Fruit fly (Drosophila melanogaster) whole organism, prepupa: ENCODE measurements around the gene ppk7.

ENCODE experiments used
- CG10669 ChIP-seq: fragments of 200-800 bp; sonication (Bioruptor generic); optimal IDR thresholded peaks from 3 replicates; lab custom pipeline; 2018; ENCODE audit warnings: missing biosample characterization, mild to moderate bottlenecking, missing genetic modification characterization, moderate library complexity
- CG11294 ChIP-seq: fragments of 200-800 bp; sonication (Bioruptor generic); IDR thresholded peaks from 2 replicates; pipeline ENCODE4 v1.3.6; 2022; ENCODE audit warnings: missing biosample characterization, missing genetic modification characterization
- CG31627 ChIP-seq: fragments of 200-800 bp; sonication (Bioruptor generic); optimal IDR thresholded peaks from 3 replicates; lab custom pipeline; 2016; ENCODE audit warnings: missing biosample characterization, missing genetic modification characterization
- Gug ChIP-seq: fragments of 200-800 bp; sonication (Bioruptor generic); IDR thresholded peaks from 2 replicates; pipeline ENCODE4 v1.3.6; 2022; ENCODE audit warnings: missing biosample characterization, missing genetic modification characterization
- Hr38 ChIP-seq: sonication (Bioruptor generic); optimal IDR thresholded peaks from 2 replicates; lab custom pipeline; 2016; ENCODE audit warnings: missing biosample characterization, missing genetic modification characterization
- Lpt ChIP-seq: fragments of 200-800 bp; sonication (Bioruptor generic); optimal IDR thresholded peaks from 3 replicates; lab custom pipeline; 2016; ENCODE audit warnings: missing biosample characterization, missing genetic modification characterization
- spab ChIP-seq: fragments of 200-800 bp; sonication (Bioruptor generic); optimal IDR thresholded peaks from 2 replicates; lab custom pipeline; 2017; ENCODE audit warnings: missing biosample characterization, mild to moderate bottlenecking, missing genetic modification characterization, missing genetic modification reagents

dm6 chr2L:6385409-6385808 is 31.3 kb upstream of the ppk7 start, which contains the start of gene Nepl6:
- TF ChIP-seq CG11294 (GFP tag; lab: Robert Waterston, UW) (no peak), CG10669 (GFP tag; lab: Kevin White, UChicago) (no peak), CG31627 (GFP tag; lab: Kevin White, UChicago) (no peak), Lpt (no peak), Hr38 (GFP tag; lab: Kevin White, UChicago) (no peak), spab (GFP tag; lab: Kevin White, UChicago) (no peak), Gug (GFP tag; lab: Robert Waterston, UW) (no peak)
